Worm (Caenorhabditis elegans) whole organism, late embryonic: ENCODE data around the gene srw-68.

Experiments used
- C38D4.7 ChIP-seq: fragments of 200-800 bp; sonication (Bioruptor generic); optimal IDR thresholded peaks from 2 replicates; lab custom pipeline; 2018; ENCODE audit warnings: mild to moderate bottlenecking, missing genetic modification characterization, moderate library complexity, missing compliant biosample characterization
- ama-1 ChIP-seq: fragments of 150-350 bp; optimal IDR thresholded peaks from 2 replicates; lab custom pipeline; 2014
- dmd-4 ChIP-seq: sonication (generic microtip); optimal IDR thresholded peaks from 2 replicates; lab custom pipeline; 2016; ENCODE audit warnings: borderline replicate concordance, missing genetic modification characterization, missing compliant biosample characterization
- fax-1 ChIP-seq: sonication (generic microtip); optimal IDR thresholded peaks from 2 replicates; lab custom pipeline; 2016; ENCODE audit warnings: missing genotype, missing genetic modification characterization, missing compliant biosample characterization
- nhr-232 ChIP-seq: sonication (generic microtip); optimal IDR thresholded peaks from 2 replicates; lab custom pipeline; 2016; ENCODE audit warnings: missing genetic modification characterization, missing compliant biosample characterization
- pha-4 ChIP-seq: fragments of 150-350 bp; optimal IDR thresholded peaks from 2 replicates; lab custom pipeline; 2018; ENCODE audit warnings: missing biosample characterization, missing genetic modification reagents, missing genetic modification characterization
- pqm-1 ChIP-seq: sonication (generic microtip); optimal IDR thresholded peaks from 2 replicates; lab custom pipeline; 2016; ENCODE audit warnings: missing genetic modification characterization, missing compliant biosample characterization
- sdc-2 ChIP-seq: sonication (generic microtip); optimal IDR thresholded peaks from 2 replicates; lab custom pipeline; 2016; ENCODE audit warnings: missing genotype, missing genetic modification characterization, missing compliant biosample characterization
- unc-86 ChIP-seq: sonication (generic microtip); optimal IDR thresholded peaks from 2 replicates; lab custom pipeline; 2016; ENCODE audit warnings: missing genetic modification characterization, missing compliant biosample characterization

DNA sequence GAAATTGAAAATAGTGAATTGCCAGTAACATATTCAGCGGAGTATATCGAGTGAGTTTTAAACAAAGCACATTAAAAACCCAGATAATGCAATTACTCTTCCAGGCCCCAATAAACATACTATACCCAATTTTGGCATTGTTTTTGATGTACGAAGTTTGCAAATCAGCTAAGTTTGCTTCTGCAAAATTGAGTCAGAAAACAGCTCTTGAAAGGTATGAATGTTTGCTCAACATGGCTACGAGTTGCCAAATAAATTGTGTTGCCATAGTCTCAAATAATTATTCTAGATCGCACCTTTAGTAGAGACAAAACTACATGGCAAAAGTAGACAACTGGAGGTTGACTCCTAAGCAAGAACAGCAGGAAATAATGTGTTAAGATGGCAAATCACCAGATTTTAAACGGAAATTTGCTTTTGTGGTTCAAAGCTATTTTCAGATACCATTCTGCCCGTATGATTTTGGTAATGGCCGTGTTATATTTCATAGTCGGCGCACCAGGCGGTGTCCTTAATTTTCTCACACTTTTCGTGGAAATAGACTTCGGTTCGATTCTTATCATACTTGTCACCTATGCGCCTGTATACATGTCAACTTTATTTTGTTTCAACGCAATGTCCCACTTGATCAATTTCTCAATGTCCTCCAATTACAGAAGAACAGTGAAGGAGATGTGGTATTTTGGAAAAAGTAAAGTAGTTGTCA is 6.1 kb upstream of the srw-68 start:
- TF ChIP-seq pha-4: no peak
- TF ChIP-seq dmd-4 (tag; lab: Kevin White, UChicago): no peak
- no peak for TF ChIP-seq ama-1
- no peak for TF ChIP-seq nhr-232 (tag; lab: Kevin White, UChicago)
- TF ChIP-seq pqm-1 (tag; lab: Kevin White, UChicago): no peak
- no peak for TF ChIP-seq fax-1 (tag; lab: Kevin White, UChicago)
- no peak for TF ChIP-seq C38D4.7 (GFP tag; lab: Kevin White, UChicago)
- no peak for TF ChIP-seq sdc-2 (tag; lab: Kevin White, UChicago)
- TF ChIP-seq unc-86 (tag; lab: Kevin White, UChicago): no peak
